Worm (Caenorhabditis elegans) whole organism, L1 larva: ENCODE measurements around the gene T11G6.2.

Experiments used
- aly-2 ChIP-seq: fragments of 150-350 bp; optimal IDR thresholded peaks from 2 replicates; lab custom pipeline; 2014; ENCODE audit warnings: missing biosample characterization, missing genetic modification characterization
- ceh-82 ChIP-seq, 3 experiments: fragments of 150-350 bp in 1 of 3; sonication (generic microtip) in 2 of 3; optimal IDR thresholded peaks; 2 replicates each; lab custom pipeline; 2014 to 2017; ENCODE audit warnings: missing biosample characterization in 3 of 3, missing genetic modification characterization in 3 of 3
- dpl-1 ChIP-seq, 3 experiments: fragments of 150-350 bp in 2 of 3; sonication (generic microtip) in 1 of 3; optimal IDR thresholded peaks; 2 replicates each; lab custom pipeline; 2014 to 2017; ENCODE audit warnings: missing biosample characterization in 3 of 3, missing genetic modification characterization in 3 of 3, missing genetic modification reagents in 3 of 3
- jun-1 ChIP-seq: fragments of 150-350 bp; optimal IDR thresholded peaks from 2 replicates; lab custom pipeline; 2014; ENCODE audit warnings: missing biosample characterization, missing genetic modification reagents, missing genetic modification characterization
- lin-15B ChIP-seq: fragments of 150-350 bp; sonication (generic microtip); optimal IDR thresholded peaks from 3 replicates; lab custom pipeline; 2014; ENCODE audit warnings: missing biosample characterization, missing genetic modification characterization
- mdl-1 ChIP-seq, 2 experiments: fragments of 150-350 bp; optimal IDR thresholded peaks; 2 replicates each; lab custom pipeline; 2014 to 2017; ENCODE audit warnings: missing biosample characterization in 2 of 2, missing genetic modification characterization in 2 of 2, inconsistent platforms in 1 of 2
- nhr-11 ChIP-seq: fragments of 150-350 bp; optimal IDR thresholded peaks from 2 replicates; lab custom pipeline; 2014; ENCODE audit warnings: missing biosample characterization, missing genetic modification characterization
- nhr-28 ChIP-seq: fragments of 150-350 bp; optimal IDR thresholded peaks from 2 replicates; lab custom pipeline; 2014; ENCODE audit warnings: missing biosample characterization, missing genetic modification characterization
- skn-1 ChIP-seq: fragments of 150-350 bp; optimal IDR thresholded peaks from 2 replicates; lab custom pipeline; 2014; ENCODE audit warnings: missing biosample characterization, missing genetic modification characterization
- snpc-4 ChIP-seq: fragments of 150-350 bp; optimal IDR thresholded peaks from 2 replicates; lab custom pipeline; 2014; ENCODE audit warnings: missing biosample characterization, missing genetic modification characterization
- tlp-1 ChIP-seq: fragments of 150-350 bp; optimal IDR thresholded peaks from 2 replicates; lab custom pipeline; 2014; ENCODE audit warnings: missing biosample characterization, missing genetic modification characterization

DNA sequence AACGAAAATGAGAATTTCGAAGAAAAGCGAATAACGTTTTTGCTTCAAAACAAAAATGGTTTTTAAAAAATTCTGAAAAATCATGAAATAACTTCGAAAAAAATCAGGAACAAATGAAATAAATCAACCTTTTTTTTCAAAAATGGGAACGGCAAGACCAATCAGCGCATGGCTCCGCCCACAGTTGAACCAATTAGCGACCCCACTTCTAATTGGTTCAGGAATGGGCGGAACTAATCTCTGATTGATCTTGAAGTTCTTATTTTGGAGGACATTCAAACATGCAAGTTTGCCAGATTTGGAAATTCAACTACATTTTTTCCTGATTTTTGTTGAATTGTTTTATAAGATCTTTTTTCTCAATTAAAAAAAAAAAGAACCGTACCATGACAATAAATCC is 2.4 kb downstream of the T11G6.2 start:
- no peak for TF ChIP-seq nhr-11 (tag; lab: Kevin White, UChicago)
- TF ChIP-seq mdl-1 (tag; optimal IDR thresholded peaks at IDR 0.05; lab: Kevin White, UChicago) = no peak
- TF ChIP-seq dpl-1 (GFP tag; optimal IDR thresholded peaks at IDR 0.05; lab: Kevin White, UChicago) = no peak
- TF ChIP-seq jun-1 (tag; lab: Kevin White, UChicago) = no peak
- TF ChIP-seq ceh-82 (tag; optimal IDR thresholded peaks at IDR 0.05; lab: Kevin White, UChicago) = no peak
- no peak for TF ChIP-seq aly-2
- TF ChIP-seq nhr-28 (tag; lab: Kevin White, UChicago) = no peak
- TF ChIP-seq skn-1 = no peak
- TF ChIP-seq snpc-4 (tag; lab: Kevin White, UChicago) = no peak
- TF ChIP-seq tlp-1 (tag; lab: Kevin White, UChicago) = no peak
- no peak for TF ChIP-seq lin-15B (tag; lab: Kevin White, UChicago)
